Worm (Caenorhabditis elegans): ENCODE data around the gene csq-1.

csq-1 gene

DNA sequence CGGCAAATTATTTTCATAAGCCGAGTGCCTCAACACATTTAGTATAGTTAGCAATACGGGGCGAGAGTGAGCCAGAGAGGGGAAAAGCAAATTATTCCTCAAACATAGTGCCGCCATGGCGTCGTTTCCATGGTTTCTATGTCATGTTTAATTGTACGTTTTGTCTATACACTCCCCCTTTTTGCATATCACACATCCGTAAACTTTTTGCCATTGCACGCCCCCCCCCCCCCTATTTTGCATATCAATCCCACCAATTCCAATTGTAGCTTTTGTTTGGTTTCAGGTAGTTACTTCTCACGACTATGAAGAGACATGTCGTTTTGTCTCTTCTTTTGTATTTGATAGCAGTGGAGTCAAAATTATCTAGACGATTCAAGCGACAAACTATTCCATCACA, 20.6 kb upstream of the csq-1 start, which contains the start of gene C26G2.2:
TSS of gene C26G2.2 (plus strand) at position 301 of the 400 bp plus-strand sequence.
- no peak for TF ChIP-seq Y53F4B.3 (GFP tag; IDR thresholded peaks at IDR 0.05)
- TF ChIP-seq bed-1 (GFP tag; IDR thresholded peaks at IDR 0.05), result no peak
- TF ChIP-seq pha-4 (tag; optimal IDR thresholded peaks at IDR 0.05), result no peak
- TF ChIP-seq Y95B8A.8 (GFP tag; IDR thresholded peaks at IDR 0.05), result no peak
- no peak for TF ChIP-seq hlh-12 (tag; optimal IDR thresholded peaks at IDR 0.05)
- no peak for TF ChIP-seq cebp-2 (GFP tag; IDR thresholded peaks at IDR 0.05)
- TF ChIP-seq nfya-2 (GFP tag; IDR thresholded peaks at IDR 0.05), result no peak
- TF ChIP-seq egl-18 (GFP tag; IDR thresholded peaks at IDR 0.05), result no peak
- TF ChIP-seq ztf-22 (GFP tag; optimal IDR thresholded peaks at IDR 0.05), result no peak
- TF ChIP-seq attf-6 (GFP tag; IDR thresholded peaks at IDR 0.05), result no peak
- TF ChIP-seq ztf-6 (GFP tag; IDR thresholded peaks at IDR 0.05), result no peak
- TF ChIP-seq madf-10 (tag; optimal IDR thresholded peaks at IDR 0.05), result no peak
- TF ChIP-seq F10E7.11 (tag; optimal IDR thresholded peaks at IDR 0.05), result no peak
- TF ChIP-seq tbp1 (GFP tag; optimal IDR thresholded peaks at IDR 0.05), result no peak
- TF ChIP-seq nhr-179 (tag; optimal IDR thresholded peaks at IDR 0.05), result no peak

DNA sequence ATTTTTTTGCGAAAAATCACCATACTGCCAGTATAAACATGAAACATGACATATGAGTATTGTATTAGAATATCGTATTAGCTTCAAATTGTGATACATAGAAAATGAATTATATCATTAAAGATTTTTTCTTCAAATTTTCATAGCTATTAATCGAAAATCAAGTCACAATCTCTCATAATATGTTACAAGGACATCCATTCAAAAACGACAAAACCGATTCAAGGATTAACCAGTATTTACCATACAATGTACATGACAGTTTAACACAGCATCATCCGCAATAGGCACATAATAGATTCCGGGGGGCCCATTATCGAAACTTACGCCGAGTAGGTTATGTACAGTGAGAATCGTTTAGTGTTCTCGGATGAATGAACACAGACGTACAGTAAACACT, 13.4 kb upstream of the csq-1 start:
- TF ChIP-seq ztf-18 (tag; optimal IDR thresholded peaks at IDR 0.05), result no peak
- TF ChIP-seq zfh-2 (GFP tag; conservative IDR thresholded peaks at IDR 0.05), result no peak
- TF ChIP-seq ceh-58 (GFP tag; IDR thresholded peaks at IDR 0.05), result no peak
- TF ChIP-seq mel-28 (tag; optimal IDR thresholded peaks at IDR 0.05; ENCODE audit: borderline replicate concordance), result no peak
- no peak for TF ChIP-seq cebp-2 (GFP tag; IDR thresholded peaks at IDR 0.05)
- no peak for TF ChIP-seq cebp-1 (GFP tag; IDR thresholded peaks at IDR 0.05)
- TF ChIP-seq cebp-1 (tag; optimal IDR thresholded peaks at IDR 0.05), result no peak
- no peak for TF ChIP-seq ceh-27 (GFP tag; optimal IDR thresholded peaks at IDR 0.05)
- TF ChIP-seq nfya-1 (tag; optimal IDR thresholded peaks at IDR 0.05; ENCODE audit: borderline replicate concordance, insufficient read depth), result no peak
- TF ChIP-seq bed-2 (GFP tag; IDR thresholded peaks at IDR 0.05), result no peak

DNA sequence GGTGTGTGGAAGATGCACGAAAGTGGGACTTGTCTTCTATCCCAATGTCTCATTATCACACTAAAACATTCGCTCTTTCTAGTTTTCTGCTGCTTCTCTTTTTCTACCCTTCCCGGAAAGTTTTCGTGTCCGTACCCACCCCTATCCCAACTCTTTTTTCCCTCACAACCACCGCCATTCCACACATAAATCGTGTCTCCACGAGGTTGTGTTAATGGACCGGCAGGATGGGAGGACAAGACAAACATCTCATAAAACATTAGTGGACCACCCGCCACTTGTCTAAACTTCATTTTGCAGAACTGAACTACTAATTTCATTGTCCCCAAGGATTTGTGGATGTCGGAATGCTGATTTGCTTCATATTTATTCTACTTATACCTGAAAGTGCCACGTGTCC, 10.6 kb upstream of the csq-1 start, which contains the start of gene slt-1:
TSS of gene slt-1 (plus strand) at position 301 of the 400 bp plus-strand sequence.
- TF ChIP-seq C17E4.6 (GFP tag; IDR thresholded peaks at IDR 0.05), result no peak
- TF ChIP-seq ceh-58 (GFP tag; IDR thresholded peaks at IDR 0.05), result no peak
- TF ChIP-seq die-1 (tag; optimal IDR thresholded peaks at IDR 0.05), result no peak
- no peak for TF ChIP-seq B0019.2 (GFP tag; conservative IDR thresholded peaks at IDR 0.05)
- TF ChIP-seq nhr-90 (tag; optimal IDR thresholded peaks at IDR 0.05), result no peak
- no peak for TF ChIP-seq F39B2.1 (GFP tag; IDR thresholded peaks at IDR 0.05)
- TF ChIP-seq madf-10 (tag; optimal IDR thresholded peaks at IDR 0.05), result no peak
- no peak for TF ChIP-seq ets-4 (GFP tag; optimal IDR thresholded peaks at IDR 0.05)
- TF ChIP-seq zfh-2 (GFP tag; conservative IDR thresholded peaks at IDR 0.05), result no peak
- no peak for TF ChIP-seq ztf-6 (GFP tag; IDR thresholded peaks at IDR 0.05)
- TF ChIP-seq ekl-4 (GFP tag; IDR thresholded peaks at IDR 0.05), result no peak
- no peak for TF ChIP-seq akir-1 (GFP tag; optimal IDR thresholded peaks at IDR 0.05)
- TF ChIP-seq ztf-22 (GFP tag; optimal IDR thresholded peaks at IDR 0.05), result no peak
- TF ChIP-seq rcor-1 (GFP tag; IDR thresholded peaks at IDR 0.05), result no peak
- TF ChIP-seq egl-44 (GFP tag; IDR thresholded peaks at IDR 0.05), result no peak
- no peak for TF ChIP-seq ztf-18 (tag; optimal IDR thresholded peaks at IDR 0.05)
- no peak for TF ChIP-seq attf-6 (GFP tag; IDR thresholded peaks at IDR 0.05)
- no peak for TF ChIP-seq egl-18 (GFP tag; IDR thresholded peaks at IDR 0.05)
- TF ChIP-seq hrde-1 (tag; optimal IDR thresholded peaks at IDR 0.05; ENCODE audit: borderline replicate concordance), result no peak
- TF ChIP-seq hlh-26 (GFP tag; conservative IDR thresholded peaks at IDR 0.05), result no peak

Measured in whole organism, young adult.